Worm (Caenorhabditis elegans) whole organism, L4 larva: ENCODE data around the gene T07A9.12.

Source experiments
- D1046.2 ChIP-seq: fragments of 200-800 bp; sonication (Bioruptor generic); IDR thresholded peaks from 2 replicates; pipeline ENCODE4 v1.3.6; 2022; ENCODE audit warnings: missing genetic modification characterization, missing compliant biosample characterization
- F44E2.7 ChIP-seq: fragments of 200-800 bp; sonication (Bioruptor generic); IDR thresholded peaks from 2 replicates; pipeline ENCODE4 v2.1.2; 2022; ENCODE audit warnings: missing genetic modification characterization, missing compliant biosample characterization
- F49E8.2 ChIP-seq: sonication (generic microtip); optimal IDR thresholded peaks from 2 replicates; lab custom pipeline; 2016; ENCODE audit warnings: missing compliant biosample characterization, mild to moderate bottlenecking, missing genetic modification characterization, borderline replicate concordance
- R02D3.7 ChIP-seq: fragments of 150-350 bp; sonication (generic microtip); optimal IDR thresholded peaks from 3 replicates; lab custom pipeline; 2014; ENCODE audit warnings: missing biosample characterization, missing genetic modification characterization
- T20F7.1 ChIP-seq: fragments of 200-800 bp; sonication (Bioruptor generic); optimal IDR thresholded peaks from 2 replicates; lab custom pipeline; 2018; ENCODE audit warnings: mild to moderate bottlenecking, missing genetic modification characterization, missing compliant biosample characterization
- T26A8.4 ChIP-seq: fragments of 200-800 bp; sonication (Bioruptor generic); IDR thresholded peaks from 2 replicates; pipeline ENCODE4 v1.3.6; 2022; ENCODE audit warnings: missing genetic modification characterization, missing compliant biosample characterization
- ces-1 ChIP-seq: fragments of 150-350 bp; sonication (generic microtip); optimal IDR thresholded peaks from 4 replicates; lab custom pipeline; 2014; ENCODE audit warnings: missing biosample characterization, missing genetic modification reagents, missing genetic modification characterization
- daf-19 ChIP-seq: fragments of 200-800 bp; sonication (Bioruptor generic); conservative IDR thresholded peaks from 2 replicates; pipeline ENCODE4 v1.3.6; 2022; ENCODE audit warnings: missing genetic modification characterization, missing compliant biosample characterization
- dmd-6 ChIP-seq: fragments of 200-800 bp; sonication (Bioruptor generic); IDR thresholded peaks from 2 replicates; pipeline ENCODE4 v1.3.6; 2022; ENCODE audit warnings: missing genetic modification reagents, missing genetic modification characterization, missing compliant biosample characterization
- dmd-8 ChIP-seq: fragments of 200-800 bp; sonication (Bioruptor generic); IDR thresholded peaks from 2 replicates; pipeline ENCODE4 v1.3.6; 2022; ENCODE audit warnings: missing genetic modification characterization, missing compliant biosample characterization
- dpl-1 ChIP-seq: fragments of 150-350 bp; optimal IDR thresholded peaks from 2 replicates; lab custom pipeline; 2014; ENCODE audit warnings: missing biosample characterization, missing genetic modification reagents, missing genetic modification characterization
- duxl-1 ChIP-seq: sonication (generic microtip); optimal IDR thresholded peaks from 2 replicates; lab custom pipeline; 2016; ENCODE audit warnings: mild to moderate bottlenecking, missing genetic modification characterization, moderate library complexity, missing compliant biosample characterization; ENCODE audit not compliant: poor library complexity
- dve-1 ChIP-seq: sonication (generic microtip); optimal IDR thresholded peaks from 2 replicates; lab custom pipeline; 2017; ENCODE audit warnings: antibody characterized with exemption, mild to moderate bottlenecking, missing genetic modification characterization, missing compliant biosample characterization; ENCODE audit not compliant: insufficient read depth
- egl-43 ChIP-seq: fragments of 200-800 bp; sonication (Bioruptor generic); IDR thresholded peaks from 2 replicates; pipeline ENCODE4 v1.3.6; 2022; ENCODE audit warnings: missing genetic modification reagents, missing genetic modification characterization, missing compliant biosample characterization
- fkh-10 ChIP-seq: fragments of 150-350 bp; optimal IDR thresholded peaks from 2 replicates; lab custom pipeline; 2014; ENCODE audit warnings: missing biosample characterization, missing genetic modification reagents, missing genetic modification characterization
- hif-1 ChIP-seq, 2 experiments: sonication (generic microtip); optimal IDR thresholded peaks; 2 replicates each; lab custom pipeline; 2016 to 2017; ENCODE audit warnings: missing compliant biosample characterization in 2 of 2, missing genetic modification characterization in 2 of 2, missing genetic modification reagents in 2 of 2, missing genotype in 2 of 2, mild to moderate bottlenecking in 1 of 2
- jun-1 ChIP-seq: fragments of 150-350 bp; optimal IDR thresholded peaks from 2 replicates; lab custom pipeline; 2014; ENCODE audit warnings: missing biosample characterization, missing genetic modification reagents, missing genetic modification characterization
- lin-1 ChIP-seq: fragments of 200-800 bp; sonication (Bioruptor generic); IDR thresholded peaks from 2 replicates; pipeline ENCODE4 v1.3.6; 2022; ENCODE audit warnings: missing genetic modification reagents, missing genetic modification characterization, missing compliant biosample characterization
- lsy-2 ChIP-seq, 2 experiments: fragments of 150-350 bp in 1 of 2; sonication (generic microtip) in 1 of 2; optimal IDR thresholded peaks; 2 replicates each; lab custom pipeline; 2014 to 2017; ENCODE audit warnings: missing biosample characterization in 2 of 2, missing genetic modification characterization in 2 of 2
- madf-9 ChIP-seq: fragments of 200-800 bp; sonication (Bioruptor generic); conservative IDR thresholded peaks from 2 replicates; pipeline ENCODE4 v1.3.6; 2022; ENCODE audit warnings: missing genetic modification reagents, missing genetic modification characterization, missing compliant biosample characterization
- mep-1 ChIP-seq: fragments of 150-350 bp; sonication (generic microtip); optimal IDR thresholded peaks from 3 replicates; lab custom pipeline; 2014; ENCODE audit warnings: missing biosample characterization, missing genetic modification characterization
- mes-2 ChIP-seq: sonication (generic microtip); optimal IDR thresholded peaks from 2 replicates; lab custom pipeline; 2016; ENCODE audit warnings: missing genotype, mild to moderate bottlenecking, missing genetic modification characterization, missing compliant biosample characterization; ENCODE audit not compliant: poor library complexity, severe bottlenecking
- mxl-2 ChIP-seq: fragments of 200-800 bp; sonication (Bioruptor generic); conservative IDR thresholded peaks from 2 replicates; pipeline ENCODE4 v1.3.6; 2022; ENCODE audit warnings: missing genetic modification reagents, missing genetic modification characterization, missing compliant biosample characterization
- nhr-11 ChIP-seq: fragments of 150-350 bp; optimal IDR thresholded peaks from 2 replicates; lab custom pipeline; 2014; ENCODE audit warnings: missing biosample characterization, missing genetic modification characterization
- nhr-25 ChIP-seq: sonication (generic microtip); optimal IDR thresholded peaks from 2 replicates; lab custom pipeline; 2017; ENCODE audit warnings: missing genetic modification characterization, mild to moderate bottlenecking, missing compliant biosample characterization, antibody characterized with exemption, moderate library complexity, borderline replicate concordance; ENCODE audit not compliant: insufficient read depth
- nhr-28 ChIP-seq: fragments of 150-350 bp; optimal IDR thresholded peaks from 2 replicates; lab custom pipeline; 2014; ENCODE audit warnings: missing biosample characterization, missing genetic modification characterization
- nhr-41 ChIP-seq: fragments of 200-800 bp; sonication (Bioruptor generic); IDR thresholded peaks from 2 replicates; pipeline ENCODE4 v1.3.6; 2022; ENCODE audit warnings: missing genetic modification reagents, missing genetic modification characterization, missing compliant biosample characterization
- nhr-42 ChIP-seq: fragments of 200-800 bp; sonication (Bioruptor generic); IDR thresholded peaks from 2 replicates; pipeline ENCODE4 v1.3.6; 2022; ENCODE audit warnings: missing genetic modification characterization, missing compliant biosample characterization
- pha-4 ChIP-seq, 2 experiments: fragments of 150-350 bp in 1 of 2; fragments of 200-800 bp in 1 of 2; sonication (Bioruptor generic) in 1 of 2; IDR thresholded peaks in 1 of 2; optimal IDR thresholded peaks in 1 of 2; 2 replicates each; pipeline versions ENCODE4 v1.3.6 to Lab custom; 2014 to 2022; ENCODE audit warnings: missing genetic modification characterization in 2 of 2, missing genetic modification reagents in 2 of 2, missing biosample characterization in 1 of 2, missing compliant biosample characterization in 1 of 2
- php-3 ChIP-seq: fragments of 200-800 bp; sonication (Bioruptor generic); IDR thresholded peaks from 2 replicates; pipeline ENCODE4 v1.3.6; 2022; ENCODE audit warnings: missing genetic modification reagents, missing genetic modification characterization, missing compliant biosample characterization
- pqm-1 ChIP-seq: sonication (generic microtip); optimal IDR thresholded peaks from 2 replicates; lab custom pipeline; 2017; ENCODE audit warnings: missing biosample characterization, missing genetic modification characterization
- saeg-2 ChIP-seq: fragments of 200-800 bp; sonication (Bioruptor generic); IDR thresholded peaks from 2 replicates; pipeline ENCODE4 v1.3.6; 2022; ENCODE audit warnings: missing genetic modification reagents, missing genetic modification characterization, missing compliant biosample characterization
- snpc-1.2 ChIP-seq: fragments of 200-800 bp; sonication (Bioruptor generic); IDR thresholded peaks from 2 replicates; pipeline ENCODE4 v1.3.6; 2022; ENCODE audit warnings: missing genetic modification reagents, missing genetic modification characterization, missing compliant biosample characterization
- spr-1 ChIP-seq: sonication (generic microtip); optimal IDR thresholded peaks from 2 replicates; lab custom pipeline; 2016; ENCODE audit warnings: mild to moderate bottlenecking, missing genetic modification characterization, missing compliant biosample characterization
- tag-97 ChIP-seq: fragments of 200-800 bp; sonication (Bioruptor generic); IDR thresholded peaks from 2 replicates; pipeline ENCODE4 v1.3.6; 2022; ENCODE audit warnings: missing genetic modification characterization, missing compliant biosample characterization
- tra-1 ChIP-seq: fragments of 200-800 bp; sonication (Bioruptor generic); IDR thresholded peaks from 2 replicates; pipeline ENCODE4 v1.3.6; 2022; ENCODE audit warnings: missing genetic modification reagents, missing genetic modification characterization, missing compliant biosample characterization
- unc-130 ChIP-seq: sonication (generic microtip); optimal IDR thresholded peaks from 2 replicates; lab custom pipeline; 2016; ENCODE audit warnings: missing genetic modification reagents, missing genetic modification characterization, missing compliant biosample characterization
- vab-7 ChIP-seq: fragments of 200-800 bp; sonication (Bioruptor generic); IDR thresholded peaks from 2 replicates; pipeline ENCODE4 v1.3.6; 2022; ENCODE audit warnings: missing genetic modification reagents, missing genetic modification characterization, missing compliant biosample characterization
- zfp-2 ChIP-seq: sonication (generic microtip); optimal IDR thresholded peaks from 2 replicates; lab custom pipeline; 2016; ENCODE audit warnings: mild to moderate bottlenecking, missing genetic modification characterization, missing compliant biosample characterization
- zfp-3 ChIP-seq: fragments of 200-800 bp; sonication (Bioruptor generic); conservative IDR thresholded peaks from 2 replicates; pipeline ENCODE4 v1.3.6; 2022; ENCODE audit warnings: missing genetic modification reagents, missing genetic modification characterization, missing compliant biosample characterization
- zip-2 ChIP-seq: fragments of 150-350 bp; optimal IDR thresholded peaks from 2 replicates; lab custom pipeline; 2014; ENCODE audit warnings: missing biosample characterization, missing genetic modification characterization

The T07A9.12 gene

ce11 chrIV:385150-385937, 25.3 kb upstream of the T07A9.12 start, which contains the start of gene rps-24 (continued):
- TF ChIP-seq nhr-11 (tag; lab: Kevin White, UChicago) (peak; percentile 88), unc-130 (GFP tag; lab: Kevin White, UChicago) (peak; percentile 97), duxl-1 (peak; percentile 57), nhr-28 (tag; lab: Kevin White, UChicago) (peak; percentile 63), dmd-6 (GFP tag; lab: Robert Waterston, UW) (peak; percentile 95), zfp-2 (tag; lab: Kevin White, UChicago) (peak; percentile 78), jun-1 (peak; percentile 7), tag-97 (GFP tag; lab: Robert Waterston, UW) (peak; percentile 89), nhr-41 (GFP tag; lab: Robert Waterston, UW) (peak; percentile 60), madf-9 (GFP tag; lab: Robert Waterston, UW) (peak; percentile 95), zfp-3 (GFP tag; lab: Robert Waterston, UW) (peak; percentile 95), T20F7.1 (GFP tag; lab: Kevin White, UChicago) (peak; percentile 88), D1046.2 (GFP tag; lab: Robert Waterston, UW) (peak; percentile 93), zip-2 (peak; percentile 7), R02D3.7 (tag; lab: Kevin White, UChicago) (peak; percentile 94), php-3 (GFP tag; lab: Robert Waterston, UW) (peak; percentile 72; the same call in 1 of the 2 replicates), dpl-1 (GFP tag; lab: Kevin White, UChicago) (peak; percentile 59), lin-1 (GFP tag; lab: Robert Waterston, UW) (peak; percentile 81; the same call in 1 of the 2 replicates), T26A8.4 (GFP tag; lab: Robert Waterston, UW) (peak; percentile 94), vab-7 (GFP tag; lab: Robert Waterston, UW) (peak; percentile 99), mes-2 (tag; lab: Kevin White, UChicago) (peak; percentile 98), mxl-2 (GFP tag; lab: Robert Waterston, UW) (0 out of 2 replicates have a peak, but pooled peaks have one; percentile 13), dmd-8 (GFP tag; lab: Robert Waterston, UW) (peak; percentile 71; the same call in 1 of the 2 replicates), mep-1 (peak; percentile 94), snpc-1.2 (peak; percentile 88), tra-1 (peak; percentile 96), F49E8.2 (tag; lab: Kevin White, UChicago) (peak; percentile 74), lsy-2 (tag; optimal IDR thresholded peaks at IDR 0.05; lab: Kevin White, UChicago) (peak; percentile 88 to 94), ces-1 (GFP tag; lab: Kevin White, UChicago) (peak; percentile 31), pqm-1 (tag; lab: Kevin White, UChicago) (peak; percentile 5), saeg-2 (GFP tag; lab: Robert Waterston, UW) (peak; percentile 77; the same call in 1 of the 2 replicates), hif-1 (tag; optimal IDR thresholded peaks at IDR 0.05; lab: Kevin White, UChicago) (peak in 1 of 2 experiments; percentile 94), spr-1 (tag; lab: Kevin White, UChicago) (peak; percentile 81), fkh-10 (GFP tag; lab: Kevin White, UChicago) (peak; percentile 71), dve-1 (tag; lab: Kevin White, UChicago) (peak; percentile 75), pha-4 (GFP tag; IDR thresholded peaks at IDR 0.05; lab: Robert Waterston, UW) (peak; percentile 92), pha-4 (tag; optimal IDR thresholded peaks at IDR 0.05; lab: Kevin White, UChicago) (peak; percentile 38), nhr-25 (peak; percentile 63), egl-43 (peak; percentile 92), nhr-42 (GFP tag; lab: Robert Waterston, UW) (peak; percentile 92), daf-19 (GFP tag; lab: Robert Waterston, UW) (peak; percentile 52; the same call in 1 of the 2 replicates), F44E2.7 (0 out of 2 replicates have a peak, but pooled peaks have one; percentile 9)
